Worm (Caenorhabditis elegans): ENCODE data around the gene pals-29.
"Not testable (repeated sequence)": the region's sequence is repeated elsewhere in the genome, so short reads cannot be mapped to it uniquely, and the experiment has no call there.

pals-29 gene

ce11 chrIV:14551870-14552269 lies 9.5 kb upstream of the pals-29 start, which contains the start of gene pals-30:
TSS of gene pals-30 (minus strand) at chrIV:14551970.
- not testable (repeated sequence) for TF ChIP-seq unc-3 (GFP tag; conservative IDR thresholded peaks at IDR 0.05); unc-3 (tag; optimal IDR thresholded peaks at IDR 0.05); fax-1 (tag; optimal IDR thresholded peaks at IDR 0.05); C08G9.2 (tag; optimal IDR thresholded peaks at IDR 0.05)

DNA sequence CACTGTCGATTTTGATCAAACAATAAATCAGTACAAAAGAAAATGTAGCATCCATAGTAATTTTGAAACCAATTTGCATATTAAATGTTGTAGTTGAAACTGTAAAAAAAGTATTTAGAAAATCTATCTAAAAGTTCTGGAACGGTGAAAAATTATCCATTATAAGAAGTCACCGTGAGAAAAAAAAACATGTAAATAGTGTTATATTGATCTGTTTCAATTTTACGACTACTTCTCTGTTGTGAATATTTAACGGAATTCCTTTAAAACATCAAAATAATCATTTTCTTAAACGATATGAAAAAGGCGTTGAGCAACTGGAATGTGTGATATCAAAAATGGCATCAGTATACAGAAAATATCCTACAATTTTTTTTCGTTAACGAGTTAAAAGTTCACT lies 6.9 kb upstream of the pals-29 start, which contains the start of gene T27E7.9:
Gene T27E7.9, minus strand, starts transcription at position 101 of the 400 bp plus-strand sequence.
- TF ChIP-seq ref-2 (tag; optimal IDR thresholded peaks at IDR 0.05) = no peak
- no peak for TF ChIP-seq eyg-1 (tag; optimal IDR thresholded peaks at IDR 0.05)
- no peak for TF ChIP-seq lim-6 (tag; optimal IDR thresholded peaks at IDR 0.05)
- no peak for TF ChIP-seq ztf-16 (tag; optimal IDR thresholded peaks at IDR 0.05)
- TF ChIP-seq C08G9.2 (tag; optimal IDR thresholded peaks at IDR 0.05) = no peak
- no peak for TF ChIP-seq ceh-18 (tag; optimal IDR thresholded peaks at IDR 0.05)
- no peak for TF ChIP-seq ceh-2 (tag; optimal IDR thresholded peaks at IDR 0.05)
- TF ChIP-seq ceh-31 (tag; optimal IDR thresholded peaks at IDR 0.05) = no peak

ce11 chrIV:14547292-14547691 lies 4.9 kb upstream of the pals-29 start:
- TF ChIP-seq nfya-1 (tag; optimal IDR thresholded peaks at IDR 0.05) (peak; percentile 93), unc-55 (GFP tag; optimal IDR thresholded peaks at IDR 0.05) (no peak), fax-1 (tag; optimal IDR thresholded peaks at IDR 0.05) (no peak)

DNA sequence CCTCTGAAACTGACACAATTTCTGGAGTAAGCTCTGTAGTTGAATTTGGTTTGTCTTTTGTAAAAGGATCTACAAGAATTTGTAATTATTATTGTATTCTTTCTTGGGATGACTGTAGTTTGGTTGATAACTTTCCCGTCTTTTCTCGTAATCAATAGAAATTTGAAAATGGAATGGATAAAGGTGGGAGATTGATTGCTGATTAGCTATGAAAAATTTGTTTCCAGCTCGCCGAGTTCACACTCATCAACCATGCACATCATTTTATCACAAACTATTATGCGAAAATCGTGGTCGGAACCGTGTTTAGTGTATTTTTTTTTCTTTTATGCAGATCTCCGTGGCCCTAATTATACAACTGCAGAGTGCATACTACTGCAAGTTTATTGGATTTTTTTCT lies 5.5 kb downstream of the pals-29 start, which contains the start of gene T27E7.5:
Gene T27E7.5, plus strand, starts transcription at position 253 of the 400 bp plus-strand sequence.
- TF ChIP-seq sdc-2 (tag; optimal IDR thresholded peaks at IDR 0.05) (no peak), sox-2 (GFP tag; IDR thresholded peaks at IDR 0.05) (no peak), pat-9 (tag; optimal IDR thresholded peaks at IDR 0.05) (no peak), eyg-1 (tag; optimal IDR thresholded peaks at IDR 0.05) (no peak), T23F11.4 (GFP tag; optimal IDR thresholded peaks at IDR 0.05) (no peak), pha-4 (tag; optimal IDR thresholded peaks at IDR 0.05) (no peak), syd-9 (tag; optimal IDR thresholded peaks at IDR 0.05) (no peak), ceh-18 (tag; optimal IDR thresholded peaks at IDR 0.05) (no peak), fax-1 (tag; optimal IDR thresholded peaks at IDR 0.05) (no peak), ref-2 (tag; optimal IDR thresholded peaks at IDR 0.05) (no peak), nfya-1 (tag; optimal IDR thresholded peaks at IDR 0.05) (no peak)

DNA sequence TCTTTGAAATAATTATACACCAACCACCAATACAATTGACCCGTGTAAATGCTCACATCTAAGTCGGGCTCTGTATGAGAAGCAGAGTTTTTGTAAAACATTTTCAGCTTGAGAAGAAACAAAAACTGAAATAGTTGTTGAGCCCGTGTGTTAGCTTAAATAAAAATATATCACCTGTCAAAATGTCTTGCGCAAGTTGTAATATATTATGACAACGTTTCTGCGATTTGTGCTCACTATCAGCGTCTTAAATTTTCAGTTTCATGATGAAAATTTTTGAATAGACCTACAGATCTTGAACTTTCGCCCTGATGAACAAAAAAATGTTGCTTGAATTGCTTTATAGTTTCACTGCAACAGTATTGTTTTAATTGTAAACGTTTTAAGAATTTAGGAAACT lies 7.5 kb downstream of the pals-29 start, which contains the start of gene T27E7.4:
Gene T27E7.4, minus strand, starts transcription at position 101 of the 400 bp plus-strand sequence.
- TF ChIP-seq nhr-11 (tag; optimal IDR thresholded peaks at IDR 0.05) (no peak), madf-2 (tag; optimal IDR thresholded peaks at IDR 0.05) (no peak), ets-4 (tag; optimal IDR thresholded peaks at IDR 0.05) (no peak), K02D7.2 (tag; optimal IDR thresholded peaks at IDR 0.05) (no peak), elt-2 (tag; optimal IDR thresholded peaks at IDR 0.05) (no peak), ttx-3 (tag; optimal IDR thresholded peaks at IDR 0.05) (no peak), tbx-2 (tag; optimal IDR thresholded peaks at IDR 0.05) (no peak), sdc-2 (tag; optimal IDR thresholded peaks at IDR 0.05) (no peak), fax-1 (tag; optimal IDR thresholded peaks at IDR 0.05) (no peak), odd-2 (tag; optimal IDR thresholded peaks at IDR 0.05) (no peak), syd-9 (tag; optimal IDR thresholded peaks at IDR 0.05) (no peak), hlh-15 (tag; optimal IDR thresholded peaks at IDR 0.05) (no peak), mec-3 (tag; optimal IDR thresholded peaks at IDR 0.05; ENCODE audit: borderline replicate concordance) (no peak)

DNA sequence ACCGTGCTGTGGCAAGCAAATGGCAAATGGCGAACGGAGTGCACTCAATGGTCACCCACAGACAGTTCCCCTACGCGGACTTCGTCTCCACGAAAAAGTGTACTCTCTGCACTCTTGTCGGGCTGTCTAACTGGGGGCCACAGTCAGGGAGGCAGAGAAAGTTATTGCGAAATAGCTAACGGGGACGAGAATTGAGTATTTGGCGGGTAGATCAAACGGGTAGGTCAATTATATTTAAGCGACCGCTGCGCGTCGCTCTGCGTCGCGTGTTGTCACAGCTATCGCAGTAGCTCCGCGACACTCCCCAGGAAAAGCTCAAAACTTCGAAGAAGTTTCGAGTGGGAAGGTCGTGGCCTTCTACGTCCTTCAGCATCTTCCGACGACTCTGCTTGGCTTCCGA lies 10.1 kb downstream of the pals-29 start:
- TF ChIP-seq ceh-22 (tag; optimal IDR thresholded peaks at IDR 0.05) = no peak
- TF ChIP-seq unc-3 (GFP tag; conservative IDR thresholded peaks at IDR 0.05) = no peak
- no peak for TF ChIP-seq unc-3 (tag; optimal IDR thresholded peaks at IDR 0.05)
- no peak for TF ChIP-seq lim-6 (tag; optimal IDR thresholded peaks at IDR 0.05)
- TF ChIP-seq C08G9.2 (tag; optimal IDR thresholded peaks at IDR 0.05) = no peak
- TF ChIP-seq ceh-6 (GFP tag; optimal IDR thresholded peaks at IDR 0.05) = no peak
- TF ChIP-seq dmd-4 (tag; optimal IDR thresholded peaks at IDR 0.05; ENCODE audit: borderline replicate concordance) = no peak
- TF ChIP-seq ceh-48 (tag; optimal IDR thresholded peaks at IDR 0.05) = no peak
- no peak for TF ChIP-seq ceh-34 (tag; optimal IDR thresholded peaks at IDR 0.05)
- no peak for TF ChIP-seq elt-2 (tag; optimal IDR thresholded peaks at IDR 0.05)
- TF ChIP-seq ztf-16 (tag; optimal IDR thresholded peaks at IDR 0.05) = no peak
- no peak for TF ChIP-seq odd-2 (tag; optimal IDR thresholded peaks at IDR 0.05)
- TF ChIP-seq che-1 (tag; optimal IDR thresholded peaks at IDR 0.05) = no peak
- no peak for TF ChIP-seq pha-4 (tag; optimal IDR thresholded peaks at IDR 0.05)
- TF ChIP-seq Y22D7AL.16 (tag; optimal IDR thresholded peaks at IDR 0.05) = no peak
- TF ChIP-seq mec-3 (tag; optimal IDR thresholded peaks at IDR 0.05; ENCODE audit: borderline replicate concordance) = no peak
- TF ChIP-seq pha-2 (tag; optimal IDR thresholded peaks at IDR 0.05) = no peak
- TF ChIP-seq unc-55 (GFP tag; optimal IDR thresholded peaks at IDR 0.05) = no peak
- TF ChIP-seq K02D7.2 (tag; optimal IDR thresholded peaks at IDR 0.05) = no peak
- TF ChIP-seq hlh-30 (tag; optimal IDR thresholded peaks at IDR 0.05; ENCODE audit: insufficient read depth) = no peak
- no peak for TF ChIP-seq unc-86 (tag; optimal IDR thresholded peaks at IDR 0.05)
